Worm (Caenorhabditis elegans) whole organism, L2 larva: ENCODE results near the gene nlp-66.
A peak's percentile ranks its signal among the peaks of the same experiment; 100 is the strongest.

Experiments
- blmp-1 ChIP-seq: sonication (generic microtip); optimal IDR thresholded peaks from 2 replicates; lab custom pipeline; 2017; ENCODE audit warnings: missing genetic modification characterization, mild to moderate bottlenecking, missing compliant biosample characterization, antibody characterized with exemption, moderate library complexity; ENCODE audit not compliant: insufficient read depth
- nhr-129 ChIP-seq: fragments of 150-350 bp; optimal IDR thresholded peaks from 2 replicates; lab custom pipeline; 2014; ENCODE audit warnings: missing biosample characterization, missing genetic modification characterization
- nhr-77 ChIP-seq: fragments of 150-350 bp; optimal IDR thresholded peaks from 2 replicates; lab custom pipeline; 2014; ENCODE audit warnings: missing biosample characterization, missing genetic modification characterization
- ztf-11 ChIP-seq: sonication (generic microtip); optimal IDR thresholded peaks from 2 replicates; lab custom pipeline; 2017; ENCODE audit warnings: missing biosample characterization, missing genetic modification characterization

- TF ChIP-seq nhr-77 (no peak), blmp-1 (tag; lab: Kevin White, UChicago) (no peak), ztf-11 (tag; lab: Kevin White, UChicago) (no peak), nhr-129 (tag; lab: Kevin White, UChicago) (peak; percentile 54)
Observed at ce11 chrX:11068334-11068733, 48.3 kb downstream of the nlp-66 start, which contains the start of gene apt-9.
